Worm (Caenorhabditis elegans) whole organism, L4 larva: Measurements from ENCODE around the gene pno-1.
A peak's percentile ranks its signal among the peaks of the same experiment; 100 is the strongest.

Experiments
- D1046.2 ChIP-seq: fragments of 200-800 bp; sonication (Bioruptor generic); IDR thresholded peaks from 2 replicates; pipeline ENCODE4 v1.3.6; 2022; ENCODE audit warnings: missing genetic modification characterization, missing compliant biosample characterization
- T20F7.1 ChIP-seq: fragments of 200-800 bp; sonication (Bioruptor generic); optimal IDR thresholded peaks from 2 replicates; lab custom pipeline; 2018; ENCODE audit warnings: mild to moderate bottlenecking, missing genetic modification characterization, missing compliant biosample characterization
- T26A8.4 ChIP-seq: fragments of 200-800 bp; sonication (Bioruptor generic); IDR thresholded peaks from 2 replicates; pipeline ENCODE4 v1.3.6; 2022; ENCODE audit warnings: missing genetic modification characterization, missing compliant biosample characterization
- Y105C5A.15 ChIP-seq: fragments of 200-800 bp; sonication (Bioruptor generic); IDR thresholded peaks from 2 replicates; pipeline ENCODE4 v1.3.6; 2022; ENCODE audit warnings: missing genetic modification characterization, missing compliant biosample characterization
- Y48G9A.11 ChIP-seq: fragments of 200-800 bp; sonication (Bioruptor generic); IDR thresholded peaks from 2 replicates; pipeline ENCODE4 v1.3.6; 2022; ENCODE audit warnings: missing genetic modification reagents, missing genetic modification characterization, missing compliant biosample characterization
- Y5F2A.4 ChIP-seq: fragments of 200-800 bp; sonication (Bioruptor generic); optimal IDR thresholded peaks from 2 replicates; lab custom pipeline; 2018; ENCODE audit warnings: mild to moderate bottlenecking, missing genetic modification characterization, missing compliant biosample characterization
- aha-1 ChIP-seq: fragments of 150-350 bp; peaks from one replicate; lab custom pipeline; 2014; ENCODE audit warnings: missing biosample characterization, missing genetic modification characterization
- arid-1 ChIP-seq: fragments of 200-800 bp; sonication (Bioruptor generic); conservative IDR thresholded peaks from 2 replicates; pipeline ENCODE4 v1.3.6; 2022; ENCODE audit warnings: missing genetic modification reagents, missing genetic modification characterization, missing compliant biosample characterization
- attf-4 ChIP-seq: sonication (generic microtip); optimal IDR thresholded peaks from 3 replicates; lab custom pipeline; 2017; ENCODE audit warnings: missing biosample characterization, missing genetic modification characterization
- ceh-82 ChIP-seq: sonication (generic microtip); optimal IDR thresholded peaks from 2 replicates; lab custom pipeline; 2017; ENCODE audit warnings: missing biosample characterization, missing genetic modification characterization
- cey-2 ChIP-seq: sonication (generic microtip); optimal IDR thresholded peaks from 3 replicates; lab custom pipeline; 2017; ENCODE audit warnings: missing genetic modification characterization, mild to moderate bottlenecking, missing compliant biosample characterization, antibody characterized with exemption, borderline replicate concordance; ENCODE audit not compliant: insufficient read depth
- daf-16 ChIP-seq, 3 experiments: sonication (generic microtip); optimal IDR thresholded peaks; 2 replicates each; lab custom pipeline; 2016 to 2017; ENCODE audit warnings: missing genetic modification characterization in 3 of 3, missing genetic modification reagents in 3 of 3, mild to moderate bottlenecking in 2 of 3, missing compliant biosample characterization in 2 of 3, missing biosample characterization in 1 of 3, moderate library complexity in 1 of 3
- dmd-6 ChIP-seq: fragments of 200-800 bp; sonication (Bioruptor generic); IDR thresholded peaks from 2 replicates; pipeline ENCODE4 v1.3.6; 2022; ENCODE audit warnings: missing genetic modification reagents, missing genetic modification characterization, missing compliant biosample characterization
- dpl-1 ChIP-seq: fragments of 150-350 bp; optimal IDR thresholded peaks from 2 replicates; lab custom pipeline; 2014; ENCODE audit warnings: missing biosample characterization, missing genetic modification reagents, missing genetic modification characterization
- dve-1 ChIP-seq: sonication (generic microtip); optimal IDR thresholded peaks from 2 replicates; lab custom pipeline; 2017; ENCODE audit warnings: antibody characterized with exemption, mild to moderate bottlenecking, missing genetic modification characterization, missing compliant biosample characterization; ENCODE audit not compliant: insufficient read depth
- egl-27 ChIP-seq: sonication (generic microtip); optimal IDR thresholded peaks from 3 replicates; lab custom pipeline; 2017; ENCODE audit warnings: missing biosample characterization, missing genetic modification reagents, missing genetic modification characterization
- fkh-10 ChIP-seq: fragments of 150-350 bp; optimal IDR thresholded peaks from 2 replicates; lab custom pipeline; 2014; ENCODE audit warnings: missing biosample characterization, missing genetic modification reagents, missing genetic modification characterization
- hif-1 ChIP-seq, 2 experiments: sonication (generic microtip); optimal IDR thresholded peaks; 2 replicates each; lab custom pipeline; 2016 to 2017; ENCODE audit warnings: missing compliant biosample characterization in 2 of 2, missing genetic modification characterization in 2 of 2, missing genetic modification reagents in 2 of 2, missing genotype in 2 of 2, mild to moderate bottlenecking in 1 of 2
- lin-1 ChIP-seq: fragments of 200-800 bp; sonication (Bioruptor generic); IDR thresholded peaks from 2 replicates; pipeline ENCODE4 v1.3.6; 2022; ENCODE audit warnings: missing genetic modification reagents, missing genetic modification characterization, missing compliant biosample characterization
- lin-13 ChIP-seq: fragments of 150-350 bp; optimal IDR thresholded peaks from 2 replicates; lab custom pipeline; 2014; ENCODE audit warnings: missing biosample characterization, missing genetic modification reagents, missing genetic modification characterization
- lin-15B ChIP-seq: fragments of 150-350 bp; sonication (generic microtip); optimal IDR thresholded peaks from 3 replicates; lab custom pipeline; 2014; ENCODE audit warnings: missing biosample characterization, missing genetic modification characterization
- lin-38 ChIP-seq: fragments of 200-800 bp; sonication (Bioruptor generic); IDR thresholded peaks from 2 replicates; pipeline ENCODE4 v1.3.6; 2022; ENCODE audit warnings: missing genetic modification reagents, missing genetic modification characterization, missing compliant biosample characterization
- madf-9 ChIP-seq: fragments of 200-800 bp; sonication (Bioruptor generic); conservative IDR thresholded peaks from 2 replicates; pipeline ENCODE4 v1.3.6; 2022; ENCODE audit warnings: missing genetic modification reagents, missing genetic modification characterization, missing compliant biosample characterization
- mdt-29 ChIP-seq: fragments of 200-800 bp; sonication (Bioruptor generic); IDR thresholded peaks from 2 replicates; pipeline ENCODE4 v1.3.6; 2022; ENCODE audit warnings: missing genetic modification reagents, missing genetic modification characterization, missing compliant biosample characterization
- mep-1 ChIP-seq: fragments of 150-350 bp; sonication (generic microtip); optimal IDR thresholded peaks from 3 replicates; lab custom pipeline; 2014; ENCODE audit warnings: missing biosample characterization, missing genetic modification characterization
- mes-2 ChIP-seq: sonication (generic microtip); optimal IDR thresholded peaks from 2 replicates; lab custom pipeline; 2016; ENCODE audit warnings: missing genotype, mild to moderate bottlenecking, missing genetic modification characterization, missing compliant biosample characterization; ENCODE audit not compliant: poor library complexity, severe bottlenecking
- mxl-2 ChIP-seq: fragments of 200-800 bp; sonication (Bioruptor generic); conservative IDR thresholded peaks from 2 replicates; pipeline ENCODE4 v1.3.6; 2022; ENCODE audit warnings: missing genetic modification reagents, missing genetic modification characterization, missing compliant biosample characterization
- mxl-3 ChIP-seq: fragments of 200-800 bp; sonication (Bioruptor generic); optimal IDR thresholded peaks from 2 replicates; lab custom pipeline; 2018; ENCODE audit warnings: mild to moderate bottlenecking, missing genetic modification characterization, missing compliant biosample characterization
- nhr-10 ChIP-seq: fragments of 150-350 bp; optimal IDR thresholded peaks from 2 replicates; lab custom pipeline; 2014; ENCODE audit warnings: missing biosample characterization, missing genetic modification characterization
- nhr-102 ChIP-seq: sonication (generic microtip); optimal IDR thresholded peaks from 2 replicates; lab custom pipeline; 2016; ENCODE audit warnings: mild to moderate bottlenecking, missing genetic modification characterization, moderate library complexity, missing compliant biosample characterization
- nhr-11 ChIP-seq: fragments of 150-350 bp; optimal IDR thresholded peaks from 2 replicates; lab custom pipeline; 2014; ENCODE audit warnings: missing biosample characterization, missing genetic modification characterization
- nhr-237 ChIP-seq: sonication (generic microtip); optimal IDR thresholded peaks from 2 replicates; lab custom pipeline; 2017; ENCODE audit warnings: missing biosample characterization, missing genetic modification characterization
- nhr-25 ChIP-seq: sonication (generic microtip); optimal IDR thresholded peaks from 2 replicates; lab custom pipeline; 2017; ENCODE audit warnings: missing genetic modification characterization, mild to moderate bottlenecking, missing compliant biosample characterization, antibody characterized with exemption, moderate library complexity, borderline replicate concordance; ENCODE audit not compliant: insufficient read depth
- nhr-28 ChIP-seq: fragments of 150-350 bp; optimal IDR thresholded peaks from 2 replicates; lab custom pipeline; 2014; ENCODE audit warnings: missing biosample characterization, missing genetic modification characterization
- nhr-48 ChIP-seq: sonication (generic microtip); optimal IDR thresholded peaks from 2 replicates; lab custom pipeline; 2016; ENCODE audit warnings: mild to moderate bottlenecking, missing genetic modification characterization, missing compliant biosample characterization
- nhr-6 ChIP-seq: fragments of 150-350 bp; optimal IDR thresholded peaks from 2 replicates; lab custom pipeline; 2014; ENCODE audit warnings: missing biosample characterization, missing genetic modification characterization
- nhr-77 ChIP-seq: fragments of 150-350 bp; optimal IDR thresholded peaks from 2 replicates; lab custom pipeline; 2014; ENCODE audit warnings: missing biosample characterization, missing genetic modification characterization
- pha-4 ChIP-seq, 2 experiments: fragments of 150-350 bp in 1 of 2; fragments of 200-800 bp in 1 of 2; sonication (Bioruptor generic) in 1 of 2; IDR thresholded peaks in 1 of 2; optimal IDR thresholded peaks in 1 of 2; 2 replicates each; pipeline versions ENCODE4 v1.3.6 to Lab custom; 2014 to 2022; ENCODE audit warnings: missing genetic modification characterization in 2 of 2, missing genetic modification reagents in 2 of 2, missing biosample characterization in 1 of 2, missing compliant biosample characterization in 1 of 2
- pqm-1 ChIP-seq: sonication (generic microtip); optimal IDR thresholded peaks from 2 replicates; lab custom pipeline; 2017; ENCODE audit warnings: missing biosample characterization, missing genetic modification characterization
- set-16 ChIP-seq: fragments of 200-800 bp; sonication (Bioruptor generic); IDR thresholded peaks from 2 replicates; pipeline ENCODE4 v1.3.6; 2022; ENCODE audit warnings: missing genetic modification reagents, missing genetic modification characterization, missing compliant biosample characterization
- skn-1 ChIP-seq: fragments of 150-350 bp; optimal IDR thresholded peaks from 2 replicates; lab custom pipeline; 2014; ENCODE audit warnings: missing biosample characterization, missing genetic modification characterization
- spr-3 ChIP-seq: fragments of 200-800 bp; sonication (Bioruptor generic); optimal IDR thresholded peaks from 2 replicates; lab custom pipeline; 2018; ENCODE audit warnings: mild to moderate bottlenecking, missing genetic modification characterization, missing compliant biosample characterization
- tag-97 ChIP-seq: fragments of 200-800 bp; sonication (Bioruptor generic); IDR thresholded peaks from 2 replicates; pipeline ENCODE4 v1.3.6; 2022; ENCODE audit warnings: missing genetic modification characterization, missing compliant biosample characterization
- tra-1 ChIP-seq: fragments of 200-800 bp; sonication (Bioruptor generic); IDR thresholded peaks from 2 replicates; pipeline ENCODE4 v1.3.6; 2022; ENCODE audit warnings: missing genetic modification reagents, missing genetic modification characterization, missing compliant biosample characterization
- unc-130 ChIP-seq: sonication (generic microtip); optimal IDR thresholded peaks from 2 replicates; lab custom pipeline; 2016; ENCODE audit warnings: missing genetic modification reagents, missing genetic modification characterization, missing compliant biosample characterization
- unc-39 ChIP-seq: sonication (generic microtip); optimal IDR thresholded peaks from 2 replicates; lab custom pipeline; 2017; ENCODE audit warnings: missing biosample characterization, missing genetic modification characterization
- unc-62 ChIP-seq, 3 experiments: fragments of 150-350 bp in 1 of 3; sonication (generic microtip); optimal IDR thresholded peaks in 2 of 3; peaks in 1 of 3; 1 replicate in 1 of 3; 2 replicates in 2 of 3; lab custom pipeline; 2014 to 2017; ENCODE audit warnings: missing biosample characterization in 3 of 3, missing genetic modification characterization in 3 of 3, missing genetic modification reagents in 3 of 3, missing genotype in 1 of 3
- zag-1 ChIP-seq: fragments of 150-350 bp; optimal IDR thresholded peaks from 2 replicates; lab custom pipeline; 2014; ENCODE audit warnings: missing biosample characterization, missing genetic modification characterization

Gene pno-1

DNA sequence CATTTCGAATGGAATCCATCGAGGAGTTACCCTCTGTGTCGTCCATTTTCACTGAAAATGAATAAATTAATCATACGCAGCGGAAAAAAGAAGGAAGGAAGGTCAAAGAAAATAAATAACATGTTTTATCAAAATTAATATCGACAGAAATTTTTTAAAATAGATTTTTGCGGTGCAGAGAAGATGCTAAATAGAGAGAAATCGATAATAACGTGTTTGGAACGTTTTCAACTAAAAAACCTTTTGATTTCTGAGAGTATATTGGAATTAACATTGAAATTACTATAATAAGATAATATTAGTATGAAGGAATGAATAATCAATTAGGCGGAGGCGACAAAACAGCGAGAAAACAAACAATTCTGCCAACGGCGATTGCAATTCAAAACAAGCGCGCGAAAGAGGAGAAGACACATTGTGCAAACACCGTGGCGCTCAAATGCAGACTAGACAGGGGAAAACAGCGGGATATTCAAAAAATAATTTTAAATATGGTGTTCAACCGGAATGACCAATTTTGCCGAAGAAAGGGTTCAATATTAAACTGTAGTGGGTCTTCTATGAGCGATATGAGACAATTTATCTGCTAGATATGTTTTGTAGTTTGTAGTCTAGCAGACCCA lies 26.2 kb downstream of the pno-1 start, which contains the start of gene wee-1.3:
wee-1.3 (minus strand) TSS at position 51 of the 623 bp plus-strand sequence.
- peak; percentile 60 for TF ChIP-seq nhr-28 (tag; lab: Kevin White, UChicago)
- no peak for TF ChIP-seq lin-15B (tag; lab: Kevin White, UChicago)
- peak; percentile 80 for TF ChIP-seq lin-38 (GFP tag; lab: Robert Waterston, UW)
- peak; percentile 99 for TF ChIP-seq dpl-1
- no peak for TF ChIP-seq zag-1
- no peak for TF ChIP-seq daf-16 (GFP tag; optimal IDR thresholded peaks at IDR 0.05; lab: Kevin White, UChicago)
- no peak for TF ChIP-seq daf-16 (tag; optimal IDR thresholded peaks at IDR 0.05; lab: Kevin White, UChicago)
- no peak for TF ChIP-seq skn-1 (tag; lab: Kevin White, UChicago)
- TF ChIP-seq unc-130, result peak; percentile 55
- peak in 1 of 2 experiments; percentile 33 for TF ChIP-seq unc-62 (GFP tag; optimal IDR thresholded peaks at IDR 0.05 in 1 of 2; lab: Kevin White, UChicago)
- TF ChIP-seq unc-62 (tag; optimal IDR thresholded peaks at IDR 0.05; lab: Kevin White, UChicago), result no peak
- no peak for TF ChIP-seq mxl-3 (GFP tag; lab: Kevin White, UChicago)
- TF ChIP-seq tag-97 (GFP tag; lab: Robert Waterston, UW), result no peak
- no peak for TF ChIP-seq lin-1 (GFP tag; lab: Robert Waterston, UW)
- TF ChIP-seq attf-4 (tag; lab: Kevin White, UChicago), result no peak
- TF ChIP-seq nhr-10 (tag; lab: Kevin White, UChicago), result no peak
- no peak for TF ChIP-seq mdt-29 (GFP tag; lab: Robert Waterston, UW)
- TF ChIP-seq nhr-77, result peak; percentile 63
- no peak for TF ChIP-seq ceh-82 (tag; lab: Kevin White, UChicago)
- peak; percentile 53 for TF ChIP-seq dmd-6 (GFP tag; lab: Robert Waterston, UW)
- TF ChIP-seq lin-13 (GFP tag; lab: Kevin White, UChicago), result no peak
- peak; percentile 8 for TF ChIP-seq nhr-102
- peak; percentile 71 for TF ChIP-seq mep-1
- TF ChIP-seq pha-4 (GFP tag; IDR thresholded peaks at IDR 0.05; lab: Robert Waterston, UW), result no peak
- TF ChIP-seq pha-4 (tag; optimal IDR thresholded peaks at IDR 0.05; lab: Kevin White, UChicago), result peak; percentile 82
- TF ChIP-seq mxl-2 (GFP tag; lab: Robert Waterston, UW), result no peak
- TF ChIP-seq egl-27 (tag; lab: Kevin White, UChicago), result no peak
- peak in 1 of 2 experiments; percentile 29 for TF ChIP-seq hif-1 (tag; optimal IDR thresholded peaks at IDR 0.05; lab: Kevin White, UChicago)
- no peak for TF ChIP-seq pqm-1 (tag; lab: Kevin White, UChicago)
- peak; percentile 86 for TF ChIP-seq mes-2 (tag; lab: Kevin White, UChicago)
- no peak for TF ChIP-seq T26A8.4 (GFP tag; lab: Robert Waterston, UW)
- TF ChIP-seq arid-1, result 0 out of 2 replicates have a peak, but pooled peaks have one; percentile 18
- peak; percentile 72 for TF ChIP-seq dve-1 (tag; lab: Kevin White, UChicago)
- TF ChIP-seq tra-1, result 0 out of 2 replicates have a peak, but pooled peaks have one; percentile 43
- TF ChIP-seq Y5F2A.4 (GFP tag; lab: Kevin White, UChicago), result no peak
- TF ChIP-seq spr-3 (GFP tag; lab: Kevin White, UChicago), result no peak
- peak; percentile 22; the same call in 1 of the 2 replicates for TF ChIP-seq Y48G9A.11 (GFP tag; lab: Robert Waterston, UW)
- TF ChIP-seq fkh-10 (GFP tag; lab: Kevin White, UChicago), result peak; percentile 30
- peak; percentile 92 for TF ChIP-seq aha-1 (tag; lab: Kevin White, UChicago)
- TF ChIP-seq set-16, result no peak
- TF ChIP-seq nhr-6 (tag; lab: Kevin White, UChicago), result peak; percentile 73
- TF ChIP-seq Y105C5A.15 (GFP tag; lab: Robert Waterston, UW), result no peak
- TF ChIP-seq cey-2 (tag; lab: Kevin White, UChicago), result no peak
- no peak for TF ChIP-seq madf-9
- no peak for TF ChIP-seq unc-39 (tag; lab: Kevin White, UChicago)
- peak; percentile 34 for TF ChIP-seq nhr-25 (tag; lab: Kevin White, UChicago)
- TF ChIP-seq D1046.2 (GFP tag; lab: Robert Waterston, UW), result no peak
- peak; percentile 84 for TF ChIP-seq T20F7.1 (GFP tag; lab: Kevin White, UChicago)
- TF ChIP-seq nhr-48 (tag; lab: Kevin White, UChicago), result peak; percentile 10
- peak; percentile 86 for TF ChIP-seq nhr-11
- TF ChIP-seq nhr-237 (tag; lab: Kevin White, UChicago), result no peak
